Worm (Caenorhabditis elegans) whole organism, dauer: ENCODE results near the gene dpy-1.
"Not testable (repeated sequence)": the region's sequence is repeated elsewhere in the genome, so short reads cannot be mapped to it uniquely, and the experiment has no call there.

Source experiments
- unc-62 ChIP-seq: sonication (generic microtip); optimal IDR thresholded peaks from 2 replicates; lab custom pipeline; 2017; ENCODE audit warnings: missing biosample characterization, missing genetic modification reagents, missing genetic modification characterization

The dpy-1 gene

ce11 chrIII:2047907-2048306, at the start of gene dpy-1:
TSS of gene dpy-1 (minus strand) at chrIII:2048007.
- no peak for TF ChIP-seq unc-62 (GFP tag; lab: Kevin White, UChicago)

- no peak for TF ChIP-seq unc-62 (GFP tag; lab: Kevin White, UChicago)
Measured at ce11 chrIII:2092409-2092808, 44.6 kb upstream of the dpy-1 start, which contains the start of gene Y48G9A.9. TSS of gene Y48G9A.9 (plus strand) at chrIII:2092709.

DNA sequence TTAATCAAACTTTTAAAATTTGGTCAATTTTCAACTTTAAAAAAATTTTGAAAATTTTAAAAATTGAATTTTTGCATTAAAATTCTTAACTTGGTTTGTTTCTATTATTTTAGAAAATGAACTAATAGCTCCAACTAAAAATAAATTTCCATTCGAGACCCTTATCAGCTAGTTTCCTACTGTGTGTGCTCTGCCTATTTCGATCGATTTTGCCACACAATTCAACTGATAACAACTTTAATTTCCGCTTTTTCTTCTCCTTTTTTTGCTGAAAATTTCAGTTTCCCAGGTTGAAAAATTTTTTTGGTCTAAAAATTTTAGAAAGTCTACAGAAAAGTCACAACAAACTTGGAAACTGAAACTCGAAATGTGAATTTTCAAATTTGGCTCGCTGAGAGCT, 43.6 kb upstream of the dpy-1 start:
- TF ChIP-seq unc-62 (GFP tag; lab: Kevin White, UChicago): no peak

- no peak for TF ChIP-seq unc-62 (GFP tag; lab: Kevin White, UChicago)
Measured at ce11 chrIII:2090695-2091094, 42.9 kb upstream of the dpy-1 start.

DNA sequence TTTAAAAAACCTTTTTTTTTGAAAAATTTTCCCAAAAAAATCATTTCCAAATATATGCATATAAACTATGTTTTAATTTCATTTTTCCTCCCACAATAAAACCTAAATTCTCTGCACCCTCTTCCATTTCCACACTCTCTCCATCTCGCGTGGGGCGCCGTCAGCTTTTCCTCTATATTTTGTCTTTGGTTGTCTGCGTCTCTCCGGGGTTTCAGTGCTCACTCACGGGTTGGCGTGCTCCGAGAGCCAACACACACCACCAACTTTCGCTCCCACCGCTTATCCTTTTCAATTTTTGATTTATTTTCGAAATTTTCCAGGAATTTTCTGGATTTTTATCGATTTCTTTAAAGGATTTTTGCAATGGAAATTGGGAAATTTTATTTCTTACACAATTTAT, 41.6 kb upstream of the dpy-1 start:
- no peak for TF ChIP-seq unc-62 (GFP tag; lab: Kevin White, UChicago)

DNA sequence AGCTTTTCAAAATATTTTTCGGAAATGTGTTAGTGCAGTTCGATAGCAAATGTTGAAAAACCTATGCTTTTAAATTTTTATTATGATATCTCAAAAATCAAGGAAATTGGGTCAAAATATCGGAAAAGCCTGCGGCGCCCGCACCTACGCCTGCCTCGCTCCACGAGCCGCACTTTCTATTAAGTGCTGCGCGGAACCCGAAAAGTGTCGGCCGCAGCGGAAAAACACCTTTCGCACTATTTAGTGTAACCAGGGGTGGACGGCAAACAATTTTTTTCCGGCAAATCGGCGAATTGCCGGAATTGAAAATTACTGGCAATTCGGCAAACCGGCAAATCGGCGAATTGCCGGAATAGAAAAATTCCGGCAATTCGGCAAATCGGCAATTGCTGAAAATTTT, 37.0 kb upstream of the dpy-1 start:
- TF ChIP-seq unc-62 (GFP tag; lab: Kevin White, UChicago): no peak

ce11 chrIII:2082519-2082918, 34.7 kb upstream of the dpy-1 start, which contains the start of gene cpt-3:
TSS of gene cpt-3 (plus strand) at chrIII:2082819.
- TF ChIP-seq unc-62 (GFP tag; lab: Kevin White, UChicago): not testable (repeated sequence)

- TF ChIP-seq unc-62 (GFP tag; lab: Kevin White, UChicago): no peak
Measured at ce11 chrIII:2076546-2077134, 28.8 kb upstream of the dpy-1 start, which contains the start of gene Y39A3A.4. TSS of gene Y39A3A.4 (minus strand) at chrIII:2076596.

- TF ChIP-seq unc-62 (GFP tag; lab: Kevin White, UChicago): no peak
Measured at ce11 chrIII:2068248-2068647, 20.4 kb upstream of the dpy-1 start, which contains the start of gene Y39A3A.3. TSS of gene Y39A3A.3 (minus strand) at chrIII:2068348.

- no peak for TF ChIP-seq unc-62 (GFP tag; lab: Kevin White, UChicago)
Measured at ce11 chrIII:2060857-2061256, 13.1 kb upstream of the dpy-1 start, which contains the start of gene ins-16. TSS of gene ins-16 (minus strand) at chrIII:2060957.

- no peak for TF ChIP-seq unc-62 (GFP tag; lab: Kevin White, UChicago)
Measured at ce11 chrIII:2060068-2060467, 12.3 kb upstream of the dpy-1 start.

DNA sequence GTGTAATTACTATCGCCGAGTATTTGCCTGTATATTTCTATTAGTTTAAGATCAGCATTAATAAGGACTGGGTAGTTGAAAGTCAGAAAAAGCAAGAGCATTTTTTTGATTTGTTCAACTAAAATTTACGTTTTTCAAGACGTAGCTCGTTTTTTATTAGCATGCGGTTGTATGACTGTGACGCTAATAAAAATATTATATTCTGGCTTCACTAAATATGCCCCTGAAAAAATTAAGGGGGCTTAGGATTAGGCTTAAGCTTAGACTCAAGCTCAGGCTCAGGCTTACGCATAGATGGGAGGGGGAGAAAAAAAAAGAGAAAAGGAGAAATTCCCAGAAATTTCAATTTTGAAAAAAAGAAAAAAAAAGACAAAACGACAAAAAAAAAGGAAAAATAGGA, 9.8 kb upstream of the dpy-1 start, which contains the start of gene Y39A3A.2:
TSS of gene Y39A3A.2 (minus strand) at position 101 of the 400 bp plus-strand sequence.
- TF ChIP-seq unc-62 (GFP tag; lab: Kevin White, UChicago): no peak

DNA sequence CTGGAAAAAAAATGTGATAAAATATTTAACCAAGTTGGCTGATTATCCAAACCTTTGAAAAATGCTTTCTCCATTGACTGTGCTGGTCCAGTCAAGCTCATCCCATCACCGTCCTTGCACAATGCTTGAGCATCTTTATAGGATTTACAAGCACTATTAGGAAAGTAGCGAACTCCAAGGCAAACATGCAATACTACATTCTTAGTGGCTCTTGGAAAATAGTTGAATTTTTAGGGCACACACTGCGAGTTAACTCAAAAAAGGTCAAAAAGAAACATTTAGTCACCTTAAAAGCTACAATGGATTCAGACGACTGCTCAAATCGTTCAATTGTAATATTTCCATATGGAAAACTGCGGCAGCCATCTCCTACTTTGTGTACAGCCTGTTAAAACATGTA, 6.3 kb upstream of the dpy-1 start, which contains the start of gene M01E10.3:
TSS of gene M01E10.3 (minus strand) at position 101 of the 400 bp plus-strand sequence.
- TF ChIP-seq unc-62 (GFP tag; lab: Kevin White, UChicago): no peak

- TF ChIP-seq unc-62 (GFP tag; lab: Kevin White, UChicago): no peak
Measured at ce11 chrIII:2053433-2053832, 5.6 kb upstream of the dpy-1 start.

DNA sequence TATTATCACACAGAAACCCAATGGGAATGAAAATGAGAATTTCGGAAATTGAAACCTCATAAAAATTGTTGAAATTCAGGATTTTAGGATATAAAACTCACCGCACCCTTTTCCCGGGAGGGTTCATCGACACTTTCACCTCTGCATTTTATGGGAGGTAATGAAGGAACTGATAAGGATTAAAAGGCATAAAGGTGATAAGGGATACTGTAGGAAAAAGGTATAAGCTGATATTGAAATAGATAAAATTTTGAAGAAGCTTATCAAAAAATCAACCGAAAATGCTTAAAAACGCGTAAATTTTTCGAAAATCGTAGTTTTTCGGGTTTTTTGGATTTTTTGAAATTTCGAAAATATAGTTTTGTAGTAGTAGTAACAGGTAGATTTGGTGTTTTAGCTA, 2.7 kb upstream of the dpy-1 start:
- TF ChIP-seq unc-62 (GFP tag; lab: Kevin White, UChicago): no peak

- TF ChIP-seq unc-62 (GFP tag; lab: Kevin White, UChicago): no peak
Measured at ce11 chrIII:2049825-2050224, 2.0 kb upstream of the dpy-1 start.
